Worm (Caenorhabditis elegans) whole organism, late embryonic: ENCODE results near the gene algn-9.

Experiments used
- K09A11.1 ChIP-seq: sonication (generic microtip); optimal IDR thresholded peaks from 2 replicates; lab custom pipeline; 2017; ENCODE audit warnings: antibody characterized with exemption, mild to moderate bottlenecking, missing genetic modification characterization, missing compliant biosample characterization; ENCODE audit not compliant: insufficient read depth
- ceh-14 ChIP-seq: sonication (generic microtip); optimal IDR thresholded peaks from 2 replicates; lab custom pipeline; 2016; ENCODE audit warnings: missing genotype, missing genetic modification characterization, missing compliant biosample characterization
- ceh-45 ChIP-seq: fragments of 200-800 bp; sonication (Bioruptor generic); IDR thresholded peaks from 2 replicates; pipeline ENCODE4 v1.3.6; 2022; ENCODE audit warnings: missing genetic modification reagents, missing genetic modification characterization, missing compliant biosample characterization
- dve-1 ChIP-seq: sonication (generic microtip); optimal IDR thresholded peaks from 2 replicates; lab custom pipeline; 2017; ENCODE audit warnings: antibody characterized with exemption, mild to moderate bottlenecking, missing genetic modification characterization, missing compliant biosample characterization
- ets-4 ChIP-seq: sonication (generic microtip); optimal IDR thresholded peaks from 2 replicates; lab custom pipeline; 2016; ENCODE audit warnings: missing genetic modification characterization, missing compliant biosample characterization
- eyg-1 ChIP-seq: sonication (generic microtip); optimal IDR thresholded peaks from 2 replicates; lab custom pipeline; 2016; ENCODE audit warnings: missing genotype, missing genetic modification characterization, missing compliant biosample characterization
- nfya-1 ChIP-seq: sonication (generic microtip); optimal IDR thresholded peaks from 2 replicates; lab custom pipeline; 2017; ENCODE audit warnings: missing genetic modification characterization, mild to moderate bottlenecking, missing compliant biosample characterization, antibody characterized with exemption, moderate library complexity
- pha-2 ChIP-seq: sonication (generic microtip); optimal IDR thresholded peaks from 2 replicates; lab custom pipeline; 2017; ENCODE audit warnings: mild to moderate bottlenecking, missing genetic modification characterization, missing compliant biosample characterization
- pqm-1 ChIP-seq: sonication (generic microtip); optimal IDR thresholded peaks from 2 replicates; lab custom pipeline; 2016; ENCODE audit warnings: missing genetic modification characterization, missing compliant biosample characterization
- unc-3 ChIP-seq, 2 experiments: fragments of 200-800 bp in 1 of 2; sonication (Bioruptor generic) in 1 of 2; sonication (generic microtip) in 1 of 2; conservative IDR thresholded peaks in 1 of 2; optimal IDR thresholded peaks in 1 of 2; 2 replicates each; pipeline versions ENCODE4 v1.3.6 to Lab custom; 2016 to 2022; ENCODE audit warnings: missing compliant biosample characterization in 2 of 2, missing genetic modification characterization in 2 of 2, missing genetic modification reagents in 1 of 2

- TF ChIP-seq dve-1 (tag; lab: Kevin White, UChicago): no peak
- no peak for TF ChIP-seq unc-3 (GFP tag; conservative IDR thresholded peaks at IDR 0.05; lab: Robert Waterston, UW)
- no peak for TF ChIP-seq unc-3 (tag; optimal IDR thresholded peaks at IDR 0.05; lab: Kevin White, UChicago)
- TF ChIP-seq ets-4 (tag; lab: Kevin White, UChicago): no peak
- no peak for TF ChIP-seq eyg-1 (tag; lab: Kevin White, UChicago)
- TF ChIP-seq ceh-45 (GFP tag; lab: Robert Waterston, UW): no peak
- TF ChIP-seq ceh-14 (tag; lab: Kevin White, UChicago): no peak
- TF ChIP-seq nfya-1 (tag; lab: Kevin White, UChicago): no peak
- no peak for TF ChIP-seq pqm-1 (tag; lab: Kevin White, UChicago)
- no peak for TF ChIP-seq pha-2
- TF ChIP-seq K09A11.1 (tag; lab: Kevin White, UChicago): no peak
Measured at ce11 chrII:10544374-10544908, 39.7 kb upstream of the algn-9 start.
